Worm (Caenorhabditis elegans): Measurements from ENCODE around the gene F40F9.3.

The F40F9.3 gene

DNA sequence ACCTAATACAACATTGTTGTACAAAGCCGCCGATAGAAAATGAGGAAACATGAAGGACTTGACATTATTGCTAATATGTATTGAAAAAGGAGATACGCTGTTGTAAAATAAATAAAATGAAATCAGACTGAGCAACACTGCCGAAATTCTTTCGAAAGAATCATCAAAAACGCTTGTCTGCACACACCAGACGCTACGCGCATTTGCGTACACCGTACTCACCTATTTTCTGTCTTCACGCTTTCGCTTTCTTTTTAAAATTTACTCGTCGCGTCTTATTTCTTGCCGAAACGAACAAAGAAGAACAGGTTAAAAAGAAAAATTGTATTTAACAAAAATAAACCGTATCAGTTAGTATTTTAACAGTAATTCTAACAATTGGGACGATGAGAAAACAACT is 24.3 kb upstream of the F40F9.3 start:
- TF ChIP-seq ztf-11 (tag; optimal IDR thresholded peaks at IDR 0.05) (no peak), mbf-1 (tag; optimal IDR thresholded peaks at IDR 0.05) (no peak), F13H6.1 (tag; optimal IDR thresholded peaks at IDR 0.05) (peak; percentile 4), dmd-4 (tag; optimal IDR thresholded peaks at IDR 0.05) (no peak), nhr-21 (tag; optimal IDR thresholded peaks at IDR 0.05) (peak; percentile 24), lsy-2 (tag; optimal IDR thresholded peaks at IDR 0.05) (peak; percentile 64 to 92), unc-55 (GFP tag; optimal IDR thresholded peaks at IDR 0.05) (peak; percentile 43), nhr-12 (tag; optimal IDR thresholded peaks at IDR 0.05) (no peak), nhr-25 (tag; optimal IDR thresholded peaks at IDR 0.05) (no peak), peb-1 (tag; optimal IDR thresholded peaks at IDR 0.05) (no peak), lin-11 (tag; optimal IDR thresholded peaks at IDR 0.05) (no peak), ama-1 (optimal IDR thresholded peaks at IDR 0.05) (no peak), sem-4 (tag; optimal IDR thresholded peaks at IDR 0.05) (peak; percentile 56), unc-39 (tag; optimal IDR thresholded peaks at IDR 0.05) (no peak), nhr-6 (tag; optimal IDR thresholded peaks at IDR 0.05) (peak; percentile 51), lin-39 (tag; optimal IDR thresholded peaks at IDR 0.05) (no peak), ztf-4 (tag; optimal IDR thresholded peaks at IDR 0.05) (no peak), zag-1 (tag; optimal IDR thresholded peaks at IDR 0.05) (no peak), nhr-10 (tag; optimal IDR thresholded peaks at IDR 0.05) (no peak), ZK546.5 (tag; optimal IDR thresholded peaks at IDR 0.05) (no peak), nhr-11 (tag; optimal IDR thresholded peaks at IDR 0.05) (no peak), C34F6.9 (tag; optimal IDR thresholded peaks at IDR 0.05) (peak; percentile 72), alr-1 (tag; optimal IDR thresholded peaks at IDR 0.05) (no peak), elt-3 (tag; optimal IDR thresholded peaks at IDR 0.05) (no peak), nhr-77 (tag; optimal IDR thresholded peaks at IDR 0.05) (no peak), nhr-129 (tag; optimal IDR thresholded peaks at IDR 0.05) (peak; percentile 32), blmp-1 (tag; optimal IDR thresholded peaks at IDR 0.05; ENCODE audit: insufficient read depth) (peak; percentile 98), ceh-16 (tag; optimal IDR thresholded peaks at IDR 0.05) (no peak), lin-13 (GFP tag; optimal IDR thresholded peaks at IDR 0.05) (no peak), unc-62 (GFP tag; optimal IDR thresholded peaks at IDR 0.05) (no peak), Y55F3AM.14 (GFP tag; optimal IDR thresholded peaks at IDR 0.05) (no peak), sma-3 (GFP tag; optimal IDR thresholded peaks at IDR 0.05) (peak; percentile 43), sma-9 (GFP tag; optimal IDR thresholded peaks at IDR 0.05) (peak; percentile 43), sma-9 (tag; optimal IDR thresholded peaks at IDR 0.05) (no peak), R02D3.7 (tag; optimal IDR thresholded peaks at IDR 0.05) (no peak), ceh-82 (tag; optimal IDR thresholded peaks at IDR 0.05) (no peak), ztf-1 (GFP tag; conservative IDR thresholded peaks at IDR 0.05) (no peak), elt-1 (tag; optimal IDR thresholded peaks at IDR 0.05) (no peak), egl-27 (tag; optimal IDR thresholded peaks at IDR 0.05) (no peak), mab-5 (tag; optimal IDR thresholded peaks at IDR 0.05) (no peak), snpc-4 (tag; optimal IDR thresholded peaks at IDR 0.05) (no peak), fos-1 (tag; optimal IDR thresholded peaks at IDR 0.05) (peak; percentile 55), skn-1 (tag; optimal IDR thresholded peaks at IDR 0.05) (no peak), aly-2 (tag; optimal IDR thresholded peaks at IDR 0.05) (no peak), nhr-237 (tag; optimal IDR thresholded peaks at IDR 0.05) (no peak), gmeb-1 (tag; optimal IDR thresholded peaks at IDR 0.05) (peak; percentile 49), crh-2 (tag; optimal IDR thresholded peaks at IDR 0.05) (peak; percentile 58), nhr-23 (tag; optimal IDR thresholded peaks at IDR 0.05) (no peak), mdl-1 (tag; optimal IDR thresholded peaks at IDR 0.05) (no peak)
